Worm (Caenorhabditis elegans) whole organism, midembryonic: ENCODE results near the gene F07C3.9.

Source experiments
- T22C8.4 ChIP-seq: fragments of 200-800 bp; sonication (Bioruptor generic); IDR thresholded peaks from 2 replicates; pipeline ENCODE4 v1.3.6; 2022; ENCODE audit warnings: missing genetic modification characterization, missing compliant biosample characterization
- cog-1 ChIP-seq: sonication (generic microtip); optimal IDR thresholded peaks from 2 replicates; lab custom pipeline; 2016; ENCODE audit warnings: missing genetic modification characterization, missing compliant biosample characterization
- flt-1 ChIP-seq: fragments of 200-800 bp; sonication (Bioruptor generic); IDR thresholded peaks from 2 replicates; pipeline ENCODE4 v1.3.6; 2022; ENCODE audit warnings: missing genetic modification characterization, missing compliant biosample characterization
- klf-2 ChIP-seq: fragments of 200-800 bp; sonication (Bioruptor generic); conservative IDR thresholded peaks from 2 replicates; pipeline ENCODE4 v1.3.6; 2022; ENCODE audit warnings: missing genetic modification reagents, missing genetic modification characterization, missing compliant biosample characterization
- med-1 ChIP-seq: sonication (generic microtip); optimal IDR thresholded peaks from 2 replicates; lab custom pipeline; 2017; ENCODE audit warnings: missing genetic modification characterization, mild to moderate bottlenecking, missing compliant biosample characterization, antibody characterized with exemption, missing genetic modification reagents; ENCODE audit not compliant: insufficient read depth
- ref-1 ChIP-seq: fragments of 200-800 bp; sonication (Bioruptor generic); conservative IDR thresholded peaks from 2 replicates; pipeline ENCODE4 v1.3.6; 2022; ENCODE audit warnings: missing genetic modification reagents, missing genetic modification characterization, missing compliant biosample characterization
- tab-1 ChIP-seq: fragments of 200-800 bp; sonication (Bioruptor generic); IDR thresholded peaks from 2 replicates; pipeline ENCODE4 v1.3.6; 2022; ENCODE audit warnings: missing genetic modification characterization, missing compliant biosample characterization
- ztf-23 ChIP-seq: fragments of 200-800 bp; sonication (Bioruptor generic); IDR thresholded peaks from 2 replicates; pipeline ENCODE4 v1.3.6; 2022; ENCODE audit warnings: missing genetic modification reagents, missing genetic modification characterization, missing compliant biosample characterization
- ztf-29 ChIP-seq: fragments of 200-800 bp; sonication (Bioruptor generic); IDR thresholded peaks from 2 replicates; pipeline ENCODE4 v1.3.6; 2022; ENCODE audit warnings: missing genetic modification reagents, missing genetic modification characterization, missing compliant biosample characterization

Gene F07C3.9

DNA sequence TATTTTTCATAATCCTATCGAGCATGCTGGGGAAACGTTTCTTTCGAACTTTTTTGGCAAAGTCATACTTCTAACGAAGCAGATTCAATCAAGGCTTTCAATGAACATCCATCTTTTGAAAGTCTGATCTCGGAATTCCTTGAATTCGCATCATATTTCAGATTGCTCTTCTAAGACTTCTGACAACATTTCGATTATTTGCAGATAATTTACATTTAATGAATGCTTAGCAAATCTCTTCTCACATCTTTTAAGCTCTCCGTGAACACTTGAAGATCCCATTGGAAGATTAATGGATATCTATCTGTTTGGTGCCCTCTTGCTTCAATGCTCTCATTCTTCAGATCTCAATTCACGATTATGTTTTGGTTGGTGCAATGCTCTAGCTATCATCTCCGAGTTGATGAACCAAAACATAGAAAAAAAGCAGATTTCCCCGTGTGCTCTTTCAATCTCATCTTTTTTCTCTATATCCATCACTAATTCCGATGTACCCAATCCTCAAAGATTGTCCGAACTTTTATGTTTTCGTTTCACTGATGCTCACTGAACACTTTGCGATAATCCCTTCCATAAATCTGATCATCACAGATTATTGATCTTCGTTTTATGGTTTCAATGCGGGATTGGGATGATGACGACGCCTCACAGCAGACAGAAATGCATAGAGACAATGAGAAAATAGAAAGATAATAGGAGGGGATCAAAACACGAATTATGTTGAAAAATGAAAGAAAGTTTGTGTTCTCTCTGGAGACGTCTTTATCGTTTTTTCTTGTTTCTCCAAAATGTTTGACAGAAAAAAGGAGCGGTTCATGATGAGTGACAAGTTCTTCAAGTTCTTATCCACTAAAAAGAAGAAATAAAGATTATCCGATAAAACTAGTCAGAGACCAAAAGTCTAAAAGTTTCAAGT, 19.9 kb upstream of the F07C3.9 start:
- TF ChIP-seq cog-1 (tag; lab: Kevin White, UChicago) (no peak), ref-1 (GFP tag; lab: Robert Waterston, UW) (no peak), med-1 (GFP tag; lab: Kevin White, UChicago) (no peak), ztf-23 (GFP tag; lab: Robert Waterston, UW) (no peak), ztf-29 (no peak), klf-2 (GFP tag; lab: Robert Waterston, UW) (no peak), tab-1 (GFP tag; lab: Robert Waterston, UW) (no peak), T22C8.4 (GFP tag; lab: Robert Waterston, UW) (no peak), flt-1 (GFP tag; lab: Robert Waterston, UW) (no peak)

DNA sequence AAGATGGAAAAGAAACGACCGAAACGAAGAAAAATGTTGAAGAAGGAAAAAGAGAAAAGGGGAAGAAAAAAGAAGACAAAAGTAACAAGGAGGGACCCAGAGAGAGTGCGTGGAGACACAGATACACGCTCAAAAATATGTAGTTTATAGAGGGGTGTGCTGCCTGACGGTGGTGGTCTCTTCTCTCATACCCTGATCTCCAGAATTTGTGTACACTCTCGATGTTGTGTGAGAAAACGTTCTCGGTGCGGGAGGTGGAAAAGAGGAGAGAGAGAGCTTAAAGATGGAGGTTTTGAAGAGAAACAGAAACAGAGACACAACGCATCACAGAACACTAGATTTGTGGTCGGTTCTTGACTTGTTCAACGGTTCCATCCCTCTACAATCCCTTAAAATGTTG, 19.1 kb upstream of the F07C3.9 start:
- 0 out of 2 replicates have a peak, but pooled peaks have one; percentile 11 for TF ChIP-seq flt-1 (GFP tag; lab: Robert Waterston, UW)
- peak; percentile 27 for TF ChIP-seq cog-1 (tag; lab: Kevin White, UChicago)
- TF ChIP-seq ztf-29: no peak

DNA sequence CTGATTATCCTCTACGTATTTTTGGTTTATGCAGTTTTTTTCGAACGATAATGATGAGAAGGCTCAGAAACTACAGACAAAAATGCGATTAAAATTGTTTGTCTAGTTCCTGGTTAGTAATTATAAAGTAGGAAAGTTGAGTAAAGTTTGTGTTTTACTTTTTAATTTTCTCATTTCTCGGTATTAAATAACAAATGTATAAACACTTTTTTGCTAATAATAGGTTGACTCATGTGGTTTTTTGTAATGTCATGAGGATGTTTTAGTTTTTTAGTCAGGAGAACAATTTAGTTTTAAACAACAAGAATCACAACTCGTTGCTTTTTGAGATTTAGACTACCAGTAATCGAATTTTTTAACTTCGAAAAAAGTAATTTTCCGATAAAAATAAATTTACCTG, 18.2 kb upstream of the F07C3.9 start:
- no peak for TF ChIP-seq flt-1 (GFP tag; lab: Robert Waterston, UW)
- TF ChIP-seq ref-1 (GFP tag; lab: Robert Waterston, UW): no peak
- no peak for TF ChIP-seq T22C8.4 (GFP tag; lab: Robert Waterston, UW)

DNA sequence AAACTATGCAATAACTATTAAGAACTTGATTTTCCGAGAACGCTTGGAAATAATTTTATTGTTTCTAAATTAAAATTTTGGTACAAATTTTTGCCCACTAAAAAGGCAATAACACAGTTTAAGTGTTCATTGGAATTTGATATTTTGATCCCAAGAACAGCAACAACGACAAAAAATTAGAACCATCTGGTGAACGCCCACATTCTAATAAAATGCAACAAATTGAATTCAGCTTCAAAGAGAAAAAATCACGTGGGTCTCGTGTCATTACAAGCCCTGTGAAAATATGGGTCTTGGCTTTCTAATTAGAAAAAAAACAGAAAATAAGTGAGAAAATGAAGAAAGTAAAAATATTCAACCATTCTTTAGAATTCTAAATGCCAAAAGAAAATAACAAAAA, 17.4 kb upstream of the F07C3.9 start:
- TF ChIP-seq cog-1 (tag; lab: Kevin White, UChicago): no peak
- no peak for TF ChIP-seq T22C8.4 (GFP tag; lab: Robert Waterston, UW)
- no peak for TF ChIP-seq klf-2 (GFP tag; lab: Robert Waterston, UW)
- TF ChIP-seq ref-1 (GFP tag; lab: Robert Waterston, UW): no peak
- TF ChIP-seq flt-1 (GFP tag; lab: Robert Waterston, UW): no peak

DNA sequence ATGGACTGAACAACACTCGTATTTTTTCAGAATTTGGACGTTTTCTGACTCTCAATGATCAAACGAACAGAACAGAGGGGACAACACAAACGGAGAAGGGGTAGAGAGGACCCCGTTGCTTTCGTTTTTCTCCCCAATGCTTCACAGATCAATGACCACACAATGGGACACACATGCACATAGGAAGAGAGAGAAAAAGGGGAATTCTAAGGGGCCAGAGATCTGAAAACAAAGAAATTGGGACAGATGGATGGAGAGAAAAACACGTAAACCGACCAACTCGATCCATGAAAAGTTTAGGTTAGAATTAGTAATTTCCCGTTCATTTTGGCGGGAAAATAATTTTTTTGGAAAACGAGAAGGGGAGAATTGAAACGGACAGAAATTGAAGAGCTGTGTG, 16.0 kb upstream of the F07C3.9 start:
- TF ChIP-seq ztf-29 (no peak), cog-1 (tag; lab: Kevin White, UChicago) (no peak), flt-1 (GFP tag; lab: Robert Waterston, UW) (no peak), med-1 (GFP tag; lab: Kevin White, UChicago) (no peak), T22C8.4 (GFP tag; lab: Robert Waterston, UW) (no peak), tab-1 (GFP tag; lab: Robert Waterston, UW) (no peak), ztf-23 (GFP tag; lab: Robert Waterston, UW) (no peak), klf-2 (GFP tag; lab: Robert Waterston, UW) (no peak), ref-1 (GFP tag; lab: Robert Waterston, UW) (no peak)

DNA sequence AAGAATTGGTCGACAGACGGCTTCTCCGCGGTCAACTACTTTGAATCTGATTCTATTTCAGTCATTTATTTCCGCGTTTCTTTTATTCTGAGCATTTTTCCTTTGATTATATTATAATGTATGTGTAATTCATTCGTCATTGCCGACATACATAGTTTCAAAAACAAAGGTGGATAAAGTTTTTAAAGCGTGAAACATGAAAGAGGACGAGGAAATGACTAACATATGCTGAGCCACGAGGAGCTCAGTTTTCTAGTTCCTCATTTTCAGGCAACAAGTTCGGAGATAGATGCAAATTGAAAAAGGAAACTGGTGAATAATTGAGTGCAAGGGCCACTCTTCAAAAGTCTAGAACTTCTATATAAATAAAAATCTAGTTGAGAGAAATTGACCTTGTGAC, 13.8 kb upstream of the F07C3.9 start:
- no peak for TF ChIP-seq med-1 (GFP tag; lab: Kevin White, UChicago)
- no peak for TF ChIP-seq T22C8.4 (GFP tag; lab: Robert Waterston, UW)
- no peak for TF ChIP-seq cog-1 (tag; lab: Kevin White, UChicago)
- no peak for TF ChIP-seq tab-1 (GFP tag; lab: Robert Waterston, UW)
- TF ChIP-seq ref-1 (GFP tag; lab: Robert Waterston, UW): no peak
- no peak for TF ChIP-seq ztf-23 (GFP tag; lab: Robert Waterston, UW)
- no peak for TF ChIP-seq flt-1 (GFP tag; lab: Robert Waterston, UW)
- TF ChIP-seq ztf-29: no peak
- no peak for TF ChIP-seq klf-2 (GFP tag; lab: Robert Waterston, UW)

DNA sequence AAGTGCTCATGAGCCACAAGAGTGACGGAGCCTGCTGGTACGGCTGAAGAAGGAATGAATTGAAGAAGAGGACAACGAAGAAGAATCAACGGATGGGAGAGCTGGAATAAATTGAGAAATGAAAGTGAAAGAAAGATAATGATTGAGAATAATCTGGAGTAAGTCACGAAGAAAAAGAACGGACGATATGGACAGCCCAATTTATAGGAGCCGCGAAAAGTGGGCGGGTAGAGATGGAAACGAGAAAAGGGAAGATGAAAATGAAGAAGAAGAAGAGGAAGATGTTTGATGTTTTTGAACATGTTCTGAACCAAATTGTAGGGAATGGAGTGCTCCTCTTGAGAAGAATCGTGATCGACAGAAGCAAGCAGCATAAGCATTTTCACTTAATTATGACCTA, 12.0 kb upstream of the F07C3.9 start, which contains the start of gene slc-17.7:
Gene slc-17.7, minus strand, starts transcription at position 101 of the 400 bp plus-strand sequence.
- TF ChIP-seq ref-1 (GFP tag; lab: Robert Waterston, UW) (no peak), tab-1 (GFP tag; lab: Robert Waterston, UW) (no peak), cog-1 (tag; lab: Kevin White, UChicago) (no peak), klf-2 (GFP tag; lab: Robert Waterston, UW) (no peak), T22C8.4 (GFP tag; lab: Robert Waterston, UW) (no peak), ztf-29 (no peak), ztf-23 (GFP tag; lab: Robert Waterston, UW) (no peak), flt-1 (GFP tag; lab: Robert Waterston, UW) (no peak), med-1 (GFP tag; lab: Kevin White, UChicago) (no peak)

DNA sequence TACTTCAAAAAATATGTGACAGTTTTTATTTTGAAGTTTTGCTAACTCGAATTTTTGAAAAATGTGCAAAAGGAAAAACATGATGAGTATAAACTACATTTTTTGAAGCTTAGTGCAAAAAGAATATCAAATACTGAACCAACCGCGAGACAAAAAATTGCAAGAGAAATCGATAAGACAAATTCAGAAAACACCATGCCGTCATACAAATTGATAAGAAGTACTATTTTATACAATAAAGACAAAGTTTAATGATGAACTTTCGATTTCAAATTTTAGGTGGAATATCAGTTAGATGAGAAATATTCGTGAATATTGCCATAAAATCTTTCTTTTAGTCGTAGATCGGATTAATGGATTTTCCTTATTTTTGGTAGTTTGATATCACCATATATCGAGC, 8.3 kb upstream of the F07C3.9 start:
- TF ChIP-seq T22C8.4 (GFP tag; lab: Robert Waterston, UW): no peak
- no peak for TF ChIP-seq klf-2 (GFP tag; lab: Robert Waterston, UW)
- no peak for TF ChIP-seq ref-1 (GFP tag; lab: Robert Waterston, UW)
- TF ChIP-seq cog-1 (tag; lab: Kevin White, UChicago): no peak
- TF ChIP-seq ztf-23 (GFP tag; lab: Robert Waterston, UW): no peak
- TF ChIP-seq flt-1 (GFP tag; lab: Robert Waterston, UW): no peak

DNA sequence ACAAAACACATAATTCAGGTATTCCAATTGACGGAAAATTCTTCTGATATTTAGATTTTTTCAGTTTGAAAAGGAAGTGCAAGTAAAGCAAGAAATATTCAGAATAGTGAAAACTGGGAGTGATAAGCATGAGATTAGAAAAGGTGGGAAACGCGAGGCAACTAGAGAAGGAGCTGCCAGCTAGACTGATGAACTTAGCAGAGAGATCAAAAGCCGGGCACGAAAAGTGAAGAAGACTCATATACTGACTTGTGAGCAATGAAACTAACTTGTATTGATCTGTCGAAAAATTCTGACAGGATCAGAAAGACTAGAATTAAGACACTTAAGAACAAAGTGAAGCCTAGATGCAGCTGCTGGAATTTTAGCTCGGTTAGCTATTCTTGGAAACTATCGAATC, 7.0 kb upstream of the F07C3.9 start, which contains the start of gene nhr-36:
Gene nhr-36, minus strand, starts transcription at position 101 of the 400 bp plus-strand sequence.
- TF ChIP-seq tab-1 (GFP tag; lab: Robert Waterston, UW) (no peak), cog-1 (tag; lab: Kevin White, UChicago) (no peak)
